Worm (Caenorhabditis elegans) whole organism, L2 larva: Measurements from ENCODE around the gene fbxb-16.

Experiments
- crh-2 ChIP-seq: sonication (generic microtip); optimal IDR thresholded peaks from 2 replicates; lab custom pipeline; 2017; ENCODE audit warnings: missing biosample characterization, missing genetic modification characterization
- dmd-4 ChIP-seq: sonication (generic microtip); optimal IDR thresholded peaks from 2 replicates; lab custom pipeline; 2017; ENCODE audit warnings: missing biosample characterization, missing genetic modification characterization
- lin-13 ChIP-seq: fragments of 150-350 bp; optimal IDR thresholded peaks from 2 replicates; lab custom pipeline; 2014; ENCODE audit warnings: missing biosample characterization, missing genetic modification reagents, missing genetic modification characterization
- lsy-2 ChIP-seq, 2 experiments: fragments of 150-350 bp in 1 of 2; sonication (generic microtip) in 1 of 2; optimal IDR thresholded peaks; 2 replicates each; lab custom pipeline; 2014 to 2017; ENCODE audit warnings: missing biosample characterization in 2 of 2, missing genetic modification characterization in 2 of 2
- mdl-1 ChIP-seq, 2 experiments: fragments of 150-350 bp in 1 of 2; sonication (generic microtip) in 1 of 2; optimal IDR thresholded peaks; 2 replicates each; lab custom pipeline; 2017; ENCODE audit warnings: missing biosample characterization in 2 of 2, missing genetic modification characterization in 2 of 2
- nhr-237 ChIP-seq: fragments of 150-350 bp; optimal IDR thresholded peaks from 2 replicates; lab custom pipeline; 2014; ENCODE audit warnings: missing biosample characterization, missing genetic modification characterization
- nhr-25 ChIP-seq: fragments of 150-350 bp; sonication (generic microtip); optimal IDR thresholded peaks from 3 replicates; lab custom pipeline; 2014; ENCODE audit warnings: missing biosample characterization, missing genetic modification characterization
- nhr-77 ChIP-seq: fragments of 150-350 bp; optimal IDR thresholded peaks from 2 replicates; lab custom pipeline; 2014; ENCODE audit warnings: missing biosample characterization, missing genetic modification characterization
- snpc-4 ChIP-seq: fragments of 150-350 bp; optimal IDR thresholded peaks from 2 replicates; lab custom pipeline; 2014; ENCODE audit warnings: missing biosample characterization, missing genetic modification characterization
- unc-62 ChIP-seq: fragments of 150-350 bp; optimal IDR thresholded peaks from 2 replicates; lab custom pipeline; 2014; ENCODE audit warnings: missing biosample characterization, missing genetic modification reagents, missing genetic modification characterization

- TF ChIP-seq lsy-2 (tag; optimal IDR thresholded peaks at IDR 0.05; lab: Kevin White, UChicago) (no peak), snpc-4 (tag; lab: Kevin White, UChicago) (no peak), nhr-237 (no peak), nhr-25 (tag; lab: Kevin White, UChicago) (no peak), lin-13 (no peak), nhr-77 (tag; lab: Kevin White, UChicago) (no peak), crh-2 (tag; lab: Kevin White, UChicago) (no peak), unc-62 (GFP tag; lab: Kevin White, UChicago) (no peak), mdl-1 (tag; optimal IDR thresholded peaks at IDR 0.05; lab: Kevin White, UChicago) (no peak), dmd-4 (no peak)
These were observed 30.5 kb downstream of the fbxb-16 start, which contains the start of gene fbxa-158 for ce11 chrII:1621180-1621579.
